Worm (Caenorhabditis elegans): ENCODE results near the gene C34F6.1.

DNA sequence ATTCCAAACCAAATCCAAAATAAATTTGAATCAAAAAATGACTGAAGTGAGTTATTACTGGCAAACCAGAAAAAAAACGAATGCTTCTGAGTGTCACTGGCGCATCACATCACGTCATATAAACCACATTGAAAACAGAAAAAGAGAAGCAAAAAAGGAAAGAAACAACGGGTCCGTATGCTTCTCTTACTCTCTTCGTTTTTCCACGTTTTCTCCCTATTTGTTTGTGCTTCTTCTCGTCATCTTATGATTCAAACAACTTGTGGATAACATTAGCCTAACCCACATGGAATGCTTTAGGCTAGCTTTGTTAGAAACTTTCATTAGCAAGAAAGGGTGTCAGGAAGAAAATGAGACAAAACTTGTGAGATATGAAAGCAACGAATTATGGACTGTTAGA is 44.8 kb upstream of the C34F6.1 start:
- TF ChIP-seq grh-1 (GFP tag; IDR thresholded peaks at IDR 0.05) (no peak), ama-1 (optimal IDR thresholded peaks at IDR 0.05) (no peak), irx-1 (tag; optimal IDR thresholded peaks at IDR 0.05) (no peak), C34B4.2 (tag; optimal IDR thresholded peaks at IDR 0.05) (no peak), zag-1 (tag; optimal IDR thresholded peaks at IDR 0.05) (no peak), fos-1 (tag; optimal IDR thresholded peaks at IDR 0.05) (no peak), nhr-76 (tag; optimal IDR thresholded peaks at IDR 0.05) (no peak), unc-86 (tag; optimal IDR thresholded peaks at IDR 0.05) (peak; percentile 12), dpl-1 (GFP tag; optimal IDR thresholded peaks at IDR 0.05) (no peak)
